Worm (Caenorhabditis elegans) whole organism, L1 larva: Measurements from ENCODE around the gene pgl-2.

ENCODE experiments used
- lin-39 ChIP-seq: fragments of 150-350 bp; optimal IDR thresholded peaks from 2 replicates; lab custom pipeline; 2014; ENCODE audit warnings: missing biosample characterization, missing genetic modification reagents, missing genetic modification characterization
- unc-62 ChIP-seq: fragments of 150-350 bp; optimal IDR thresholded peaks from 2 replicates; lab custom pipeline; 2014; ENCODE audit warnings: missing biosample characterization, missing genetic modification reagents, missing genetic modification characterization

DNA sequence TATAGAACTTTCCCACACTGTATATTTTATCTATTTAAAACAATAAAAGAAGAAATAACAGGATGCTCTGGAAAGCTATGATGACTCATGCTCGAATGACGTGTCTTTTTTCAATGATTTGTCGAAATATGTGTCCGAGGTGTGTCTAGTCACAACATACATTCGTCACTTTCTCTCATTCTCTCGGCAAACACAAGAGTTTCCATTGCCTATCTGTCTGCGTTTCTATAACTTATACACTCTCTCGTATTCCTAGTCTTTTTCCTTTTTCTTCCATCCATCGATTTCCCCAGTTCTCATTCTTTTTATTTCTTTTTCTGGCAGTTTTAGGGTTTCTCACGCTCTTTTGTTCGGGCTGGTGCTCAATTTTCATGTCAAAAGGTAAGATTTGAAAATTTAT lies 21.4 kb upstream of the pgl-2 start:
- TF ChIP-seq unc-62 (GFP tag; lab: Kevin White, UChicago) (no peak), lin-39 (tag; lab: Kevin White, UChicago) (no peak)
